Fruit fly (Drosophila melanogaster): ENCODE results near the gene CG12590.
A peak's percentile ranks its signal among the peaks of the same experiment; 100 is the strongest.

Gene CG12590

dm6 chr3R:5120461-5121214, 38.8 kb upstream of the CG12590 start (continued):
- no peak for TF ChIP-seq unc-4 (GFP tag; IDR thresholded peaks at IDR 0.05; ENCODE audit: partially characterized antibody)
- TF ChIP-seq dmrt11E (tag; optimal IDR thresholded peaks at IDR 0.05), result peak; percentile 48
- peak; percentile 17 for TF ChIP-seq tin (GFP tag; optimal IDR thresholded peaks at IDR 0.05)
- TF ChIP-seq lab (GFP tag; optimal IDR thresholded peaks at IDR 0.05), result peak; percentile 49
- TF ChIP-seq D19A (tag; optimal IDR thresholded peaks at IDR 0.05), result peak; percentile 4
- TF ChIP-seq ap (GFP tag; IDR thresholded peaks at IDR 0.05), result no peak
- TF ChIP-seq CG13624 (GFP tag; optimal IDR thresholded peaks at IDR 0.05), result no peak
- no peak for TF ChIP-seq dpn (GFP tag; optimal IDR thresholded peaks at IDR 0.05)
- TF ChIP-seq otp (GFP tag; IDR thresholded peaks at IDR 0.05), result 0 out of 3 replicates have a peak, but pooled peaks have one; percentile 17
- no peak for TF ChIP-seq Adf1 (GFP tag; IDR thresholded peaks at IDR 0.05)
- TF ChIP-seq CG15011 (GFP tag; optimal IDR thresholded peaks at IDR 0.05), result no peak
- TF ChIP-seq Hr39 (optimal IDR thresholded peaks at IDR 0.05), result no peak
- no peak for TF ChIP-seq CG32767 (GFP tag; IDR thresholded peaks at IDR 0.05)
- TF ChIP-seq Fer2 (tag; optimal IDR thresholded peaks at IDR 0.05), result no peak
- TF ChIP-seq unpg (GFP tag; optimal IDR thresholded peaks at IDR 0.05), result no peak
- TF ChIP-seq Drgx (GFP tag; IDR thresholded peaks at IDR 0.05), result peak; percentile 48; the same call in 1 of the 2 replicates
- TF ChIP-seq CG7839 (tag; optimal IDR thresholded peaks at IDR 0.05), result peak; percentile 35
- peak; percentile 11 for TF ChIP-seq az2 (GFP tag; optimal IDR thresholded peaks at IDR 0.05)
- TF ChIP-seq Stat92E (GFP tag; optimal IDR thresholded peaks at IDR 0.05), result no peak
- no peak for TF ChIP-seq ranshi (GFP tag; IDR thresholded peaks at IDR 0.05)
- TF ChIP-seq phol (tag; optimal IDR thresholded peaks at IDR 0.05), result peak; percentile 29
- TF ChIP-seq so (GFP tag; IDR thresholded peaks at IDR 0.05), result no peak
- TF ChIP-seq Vsx1 (GFP tag; optimal IDR thresholded peaks at IDR 0.05), result no peak
- peak; percentile 18 for TF ChIP-seq dmrt99B (tag; optimal IDR thresholded peaks at IDR 0.05)
- TF ChIP-seq tll (GFP tag; optimal IDR thresholded peaks at IDR 0.05), result peak in 1 of 2 experiments; percentile 47
- TF ChIP-seq Hmr (GFP tag; optimal IDR thresholded peaks at IDR 0.05), result peak; percentile 40
- TF ChIP-seq sima (GFP tag; optimal IDR thresholded peaks at IDR 0.05), result no peak
- TF ChIP-seq Ets97D (GFP tag; optimal IDR thresholded peaks at IDR 0.05), result no peak
- no peak for TF ChIP-seq CG12219 (GFP tag; optimal IDR thresholded peaks at IDR 0.05)
- TF ChIP-seq CG11695 (GFP tag; IDR thresholded peaks at IDR 0.05), result 0 out of 3 replicates have a peak, but pooled peaks have one; percentile 18
- TF ChIP-seq CG2116 (GFP tag; optimal IDR thresholded peaks at IDR 0.05), result no peak
- TF ChIP-seq btn (GFP tag; optimal IDR thresholded peaks at IDR 0.05), result no peak
- TF ChIP-seq Dbx (GFP tag; IDR thresholded peaks at IDR 0.05), result no peak
- peak; percentile 40; the same call in 1 of the 3 replicates for TF ChIP-seq croc (GFP tag; conservative IDR thresholded peaks at IDR 0.05)
- TF ChIP-seq wdn (GFP tag; IDR thresholded peaks at IDR 0.05), result no peak
- TF ChIP-seq onecut (GFP tag; IDR thresholded peaks at IDR 0.05), result peak; percentile 56
- TF ChIP-seq slbo (GFP tag; IDR thresholded peaks at IDR 0.05), result 0 out of 2 replicates have a peak, but pooled peaks have one; percentile 5
- TF ChIP-seq Lhr (GFP tag; optimal IDR thresholded peaks at IDR 0.05), result no peak
- no peak for TF ChIP-seq CG10431 (GFP tag; optimal IDR thresholded peaks at IDR 0.05)
- TF ChIP-seq luna (GFP tag; optimal IDR thresholded peaks at IDR 0.05), result no peak
- TF ChIP-seq CG4424 (GFP tag; optimal IDR thresholded peaks at IDR 0.05), result peak; percentile 35
- TF ChIP-seq fd3F (GFP tag; optimal IDR thresholded peaks at IDR 0.05), result no peak
- no peak for TF ChIP-seq NC2β (GFP tag; optimal IDR thresholded peaks at IDR 0.05)
- peak; percentile 19 for TF ChIP-seq CG13894 (tag; optimal IDR thresholded peaks at IDR 0.05)
- TF ChIP-seq CG17385 (GFP tag; optimal IDR thresholded peaks at IDR 0.05), result peak; percentile 3
- TF ChIP-seq Atf3 (GFP tag; optimal IDR thresholded peaks at IDR 0.05), result no peak
- TF ChIP-seq CG1602 (GFP tag; optimal IDR thresholded peaks at IDR 0.05), result no peak
- no peak for TF ChIP-seq CG4404 (GFP tag; IDR thresholded peaks at IDR 0.05)
- peak; percentile 47 for TF ChIP-seq CG1603 (tag; optimal IDR thresholded peaks at IDR 0.05)
